Worm (Caenorhabditis elegans): ENCODE data around the gene F52H2.1.

DNA sequence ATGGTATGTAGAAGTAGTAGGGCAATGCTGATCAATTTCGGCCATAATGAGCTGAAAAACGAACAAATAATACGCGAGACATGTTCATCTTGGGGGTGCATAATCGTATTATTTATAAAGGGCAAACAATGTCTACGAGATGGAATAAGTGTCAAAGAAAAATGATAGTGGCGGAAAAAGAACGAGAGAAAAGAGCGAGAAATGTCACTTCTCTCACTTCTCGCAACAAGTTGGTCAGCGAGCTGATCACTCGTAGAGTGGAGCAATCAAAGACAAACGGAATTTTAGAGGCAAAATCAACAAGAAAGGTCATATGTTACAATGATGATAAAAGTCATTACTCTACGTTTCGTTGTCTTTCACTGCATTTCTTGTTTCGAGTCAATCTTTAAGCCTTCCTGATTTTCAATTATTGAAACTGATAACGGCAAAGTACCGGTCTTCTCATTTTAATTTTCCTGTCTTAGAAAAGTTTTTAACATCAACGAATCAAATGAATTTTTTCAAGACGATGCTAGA lies 31.8 kb upstream of the F52H2.1 start, which contains the start of gene F52H2.3:
- TF ChIP-seq let-607 (tag; optimal IDR thresholded peaks at IDR 0.05) (no peak), cebp-2 (GFP tag; IDR thresholded peaks at IDR 0.05) (no peak), him-1 (tag; optimal IDR thresholded peaks at IDR 0.05) (no peak), hlh-12 (tag; optimal IDR thresholded peaks at IDR 0.05) (no peak), nhr-179 (tag; optimal IDR thresholded peaks at IDR 0.05) (no peak), Y53G8AR.9 (GFP tag; conservative IDR thresholded peaks at IDR 0.05) (no peak), athp-1 (tag; optimal IDR thresholded peaks at IDR 0.05) (no peak), ets-4 (GFP tag; optimal IDR thresholded peaks at IDR 0.05) (no peak), C17E4.6 (GFP tag; IDR thresholded peaks at IDR 0.05) (no peak), pha-4 (tag; optimal IDR thresholded peaks at IDR 0.05) (no peak), mxl-1 (tag; optimal IDR thresholded peaks at IDR 0.05) (no peak), lin-40 (tag; optimal IDR thresholded peaks at IDR 0.05) (no peak), ceh-40 (GFP tag; IDR thresholded peaks at IDR 0.05) (no peak), ztf-6 (GFP tag; IDR thresholded peaks at IDR 0.05) (no peak)
